Fruit fly (Drosophila melanogaster): ENCODE data around the gene bdwf.
A peak's percentile ranks its signal among the peaks of the same experiment; 100 is the strongest.

The bdwf gene

DNA sequence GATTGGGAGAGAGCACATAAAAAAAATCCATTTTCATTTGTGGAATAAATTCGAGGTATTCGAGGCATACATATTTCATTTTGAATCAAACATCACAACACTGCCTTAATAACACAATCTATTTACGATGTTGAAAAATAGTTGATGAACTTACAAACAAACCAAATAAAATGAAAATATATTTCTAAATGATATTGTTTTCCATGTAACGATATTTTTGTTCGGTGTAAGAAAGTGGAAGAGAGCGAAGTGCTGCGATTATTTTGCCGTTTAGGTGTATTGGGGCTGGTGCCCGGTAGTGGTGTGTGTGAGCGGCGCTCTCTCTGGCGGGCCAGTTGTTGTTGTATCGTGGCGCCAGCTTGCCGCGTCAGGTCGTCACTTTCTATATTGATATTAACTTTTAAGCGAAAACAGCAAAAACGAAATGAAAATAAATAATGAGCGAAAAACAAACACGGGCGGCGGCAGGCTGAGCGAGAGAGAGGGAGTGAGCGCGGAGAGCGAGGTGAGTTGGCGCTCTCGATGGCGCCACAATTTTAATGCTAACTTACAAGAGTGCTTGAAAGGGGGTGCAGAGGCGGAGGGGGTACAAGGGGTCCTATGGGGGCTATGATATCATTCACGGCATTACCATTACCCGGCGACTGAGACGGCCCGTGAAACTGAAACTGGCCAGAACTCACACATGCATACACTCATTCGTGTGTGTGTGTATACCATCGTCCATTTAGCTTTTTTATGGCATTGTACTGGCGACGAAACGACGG, 22.3 kb upstream of the bdwf start (continued):
- peak; percentile 86 for TF ChIP-seq ttk (GFP tag; IDR thresholded peaks at IDR 0.05)
- peak; percentile 88 for TF ChIP-seq CG12104 (GFP tag; optimal IDR thresholded peaks at IDR 0.05)
- peak; percentile 89 for TF ChIP-seq CG34422 (GFP tag; IDR thresholded peaks at IDR 0.05)
- peak; percentile 94 for TF ChIP-seq CG8388 (GFP tag; optimal IDR thresholded peaks at IDR 0.05)
- no peak for TF ChIP-seq fru (optimal IDR thresholded peaks at IDR 0.05)
- no peak for TF ChIP-seq CG7745 (tag; optimal IDR thresholded peaks at IDR 0.05)
- TF ChIP-seq Sox100B (GFP tag; optimal IDR thresholded peaks at IDR 0.05) = peak; percentile 93
- peak; percentile 93 for TF ChIP-seq stc (GFP tag; IDR thresholded peaks at IDR 0.05)
- peak; percentile 25 for TF ChIP-seq CG17186 (GFP tag; optimal IDR thresholded peaks at IDR 0.05)
- peak; percentile 86 for TF ChIP-seq CG9817 (tag; optimal IDR thresholded peaks at IDR 0.05)
- TF ChIP-seq jumu (GFP tag; optimal IDR thresholded peaks at IDR 0.05) = peak; percentile 90
- peak; percentile 79 for TF ChIP-seq Adf1 (GFP tag; IDR thresholded peaks at IDR 0.05)
- peak; percentile 74 for TF ChIP-seq CG33213 (GFP tag; optimal IDR thresholded peaks at IDR 0.05)
- TF ChIP-seq CG2202 (tag; optimal IDR thresholded peaks at IDR 0.05) = peak; percentile 74
- peak; percentile 64 for TF ChIP-seq rib (GFP tag; IDR thresholded peaks at IDR 0.05)
- peak; percentile 94 for TF ChIP-seq ind (GFP tag; optimal IDR thresholded peaks at IDR 0.05)
- TF ChIP-seq cg (GFP tag; optimal IDR thresholded peaks at IDR 0.05) = peak; percentile 87
- TF ChIP-seq D19B (GFP tag; optimal IDR thresholded peaks at IDR 0.05) = peak; percentile 85
- TF ChIP-seq Doc3 (GFP tag; IDR thresholded peaks at IDR 0.05; ENCODE audit: partially characterized antibody) = no peak
- peak; percentile 86 for TF ChIP-seq shn (GFP tag; optimal IDR thresholded peaks at IDR 0.05)
- peak; percentile 81 for TF ChIP-seq Mad (GFP tag; optimal IDR thresholded peaks at IDR 0.05)
- no peak for TF ChIP-seq sc (optimal IDR thresholded peaks at IDR 0.05)
- peak; percentile 85 for TF ChIP-seq sc (GFP tag; optimal IDR thresholded peaks at IDR 0.05)
- TF ChIP-seq Eip74EF (GFP tag; optimal IDR thresholded peaks at IDR 0.05) = peak in 1 of 2 experiments; percentile 95
- peak; percentile 72 for TF ChIP-seq pb (GFP tag; optimal IDR thresholded peaks at IDR 0.05)
- peak; percentile 67 for TF ChIP-seq CG15696 (tag; optimal IDR thresholded peaks at IDR 0.05)
- TF ChIP-seq CG11696 (GFP tag; IDR thresholded peaks at IDR 0.05) = peak; percentile 74
- TF ChIP-seq CG13775 (GFP tag; optimal IDR thresholded peaks at IDR 0.05) = peak; percentile 90
- peak; percentile 86 for TF ChIP-seq chn (GFP tag; optimal IDR thresholded peaks at IDR 0.05)
- no peak for TF ChIP-seq gfzf (GFP tag; optimal IDR thresholded peaks at IDR 0.05)
- peak; percentile 86 for TF ChIP-seq gcm2 (GFP tag; optimal IDR thresholded peaks at IDR 0.05)
- TF ChIP-seq twi (tag; optimal IDR thresholded peaks at IDR 0.05) = peak; percentile 74
- peak; percentile 97 for TF ChIP-seq CG7556 (GFP tag; optimal IDR thresholded peaks at IDR 0.05)
- TF ChIP-seq Drgx (GFP tag; IDR thresholded peaks at IDR 0.05) = peak; percentile 92
- no peak for TF ChIP-seq BEAF-32 (GFP tag; optimal IDR thresholded peaks at IDR 0.05)
- TF ChIP-seq CG32532 (GFP tag; IDR thresholded peaks at IDR 0.05) = peak; percentile 87
- peak; percentile 76 for TF ChIP-seq peb (GFP tag; IDR thresholded peaks at IDR 0.05)
- peak; percentile 55; the same call in 1 of the 2 replicates for TF ChIP-seq CG8765 (GFP tag; IDR thresholded peaks at IDR 0.05)
- TF ChIP-seq Bgb (GFP tag; IDR thresholded peaks at IDR 0.05; ENCODE audit: partially characterized antibody) = peak; percentile 56; the same call in 1 of the 2 replicates
- TF ChIP-seq phol (tag; optimal IDR thresholded peaks at IDR 0.05) = peak; percentile 95
- peak; percentile 26; the same call in 1 of the 2 replicates for TF ChIP-seq hbn (GFP tag; IDR thresholded peaks at IDR 0.05; ENCODE audit: partially characterized antibody)
- peak; percentile 61; the same call in 1 of the 2 replicates for TF ChIP-seq CkIIα-i1 (GFP tag; IDR thresholded peaks at IDR 0.05)
- TF ChIP-seq Neu2 (GFP tag; optimal IDR thresholded peaks at IDR 0.05; ENCODE audit: borderline replicate concordance) = peak; percentile 56
- TF ChIP-seq Xbp1 (GFP tag; optimal IDR thresholded peaks at IDR 0.05) = peak; percentile 93
- peak; percentile 64 for TF ChIP-seq disco-r (GFP tag; optimal IDR thresholded peaks at IDR 0.05)
- peak; percentile 89 for TF ChIP-seq CG13296 (GFP tag; optimal IDR thresholded peaks at IDR 0.05)
- TF ChIP-seq bab2 (GFP tag; optimal IDR thresholded peaks at IDR 0.05) = peak; percentile 93
- TF ChIP-seq dmrt11E (tag; optimal IDR thresholded peaks at IDR 0.05) = peak; percentile 83
- peak; percentile 93 for TF ChIP-seq salm (tag; optimal IDR thresholded peaks at IDR 0.05)
